3 fruit fly cellular contexts compared by ENCODE assay signal in the genomic region with DNA sequence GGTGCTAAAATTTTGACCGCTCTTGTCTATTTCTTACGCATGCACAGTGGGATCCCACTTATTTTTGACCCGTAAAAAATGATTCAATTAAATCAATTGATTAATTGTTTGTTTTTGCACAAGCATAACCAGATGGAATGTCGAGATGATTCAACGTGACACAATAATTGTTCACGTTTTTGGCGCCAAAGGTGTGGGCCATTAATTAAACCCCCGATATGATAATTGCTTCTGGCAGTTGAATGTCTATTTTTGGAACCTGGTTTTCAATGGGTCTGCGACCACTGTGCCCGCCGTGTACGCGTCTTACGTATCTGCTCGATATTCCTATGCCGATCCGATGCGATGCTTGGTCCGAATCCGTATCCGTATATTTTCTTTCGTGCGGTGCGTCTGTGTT.
A peak's percentile ranks its signal among the peaks of the same experiment; 100 is the strongest.
TF ChIP-seq lines count a peak whose summit lies in the region.

No protein-coding gene starts in this region.

TF ChIP-seq in whole organism, adult, 20 proteins besides CTCF, POLR2A, EP300 and RAD21 (continued from another document):
- TF ChIP-seq kay (GFP tag; lab: Kevin White, UChicago; ENCODE audit: borderline replicate concordance): no peak
- peak; percentile 35 for TF ChIP-seq Hr96 (GFP tag; optimal IDR thresholded peaks at IDR 0.05; lab: Kevin White, UChicago)

TF ChIP-seq in whole organism, embryonic, 481 proteins besides CTCF, POLR2A, EP300 and RAD21 (continued from another document and continues in another):
- peak; percentile 71 for TF ChIP-seq Dad (GFP tag; optimal IDR thresholded peaks at IDR 0.05; lab: Kevin White, UChicago)
- no peak for TF ChIP-seq hkb (optimal IDR thresholded peaks at IDR 0.05; lab: Kevin White, UChicago)
- peak; percentile 74 for TF ChIP-seq hkb (GFP tag; IDR thresholded peaks at IDR 0.05; lab: Robert Waterston, UW)
- peak; percentile 71 for TF ChIP-seq E2f1 (GFP tag; IDR thresholded peaks at IDR 0.05; lab: Robert Waterston, UW)
- peak; percentile 27; the same call in 1 of the 2 replicates for TF ChIP-seq inv (GFP tag; IDR thresholded peaks at IDR 0.05; lab: Robert Waterston, UW; ENCODE audit: partially characterized antibody)
- no peak for TF ChIP-seq gfzf (GFP tag; optimal IDR thresholded peaks at IDR 0.05; lab: Kevin White, UChicago)
- peak; percentile 56 for TF ChIP-seq CG10267 (tag; optimal IDR thresholded peaks at IDR 0.05; lab: Kevin White, UChicago)
- TF ChIP-seq Xrp1 (GFP tag; IDR thresholded peaks at IDR 0.05; lab: Robert Waterston, UW): peak; percentile 80; the same call in 1 of the 2 replicates
- TF ChIP-seq Usf (GFP tag; optimal IDR thresholded peaks at IDR 0.05; lab: Kevin White, UChicago): peak; percentile 28
- TF ChIP-seq CG17385 (GFP tag; optimal IDR thresholded peaks at IDR 0.05; lab: Kevin White, UChicago): peak; percentile 63
- peak; percentile 35 for TF ChIP-seq CG17802 (tag; optimal IDR thresholded peaks at IDR 0.05; lab: Kevin White, UChicago)
- TF ChIP-seq CG17359 (tag; optimal IDR thresholded peaks at IDR 0.05; lab: Kevin White, UChicago): peak; percentile 69
- TF ChIP-seq ssp (GFP tag; IDR thresholded peaks at IDR 0.05; lab: Robert Waterston, UW): peak; percentile 57
- TF ChIP-seq sd (tag; optimal IDR thresholded peaks at IDR 0.05; lab: Kevin White, UChicago): peak; percentile 46
- no peak for TF ChIP-seq Kr (GFP tag; optimal IDR thresholded peaks at IDR 0.05; lab: Kevin White, UChicago)
- peak; percentile 63 for TF ChIP-seq ttk (GFP tag; IDR thresholded peaks at IDR 0.05; lab: Robert Waterston, UW)
- TF ChIP-seq TFAM (GFP tag; optimal IDR thresholded peaks at IDR 0.05; lab: Kevin White, UChicago): no peak
- TF ChIP-seq trh (GFP tag; optimal IDR thresholded peaks at IDR 0.05; lab: Kevin White, UChicago): peak; percentile 16
- TF ChIP-seq CG7556 (GFP tag; optimal IDR thresholded peaks at IDR 0.05; lab: Kevin White, UChicago): peak; percentile 62
- peak; percentile 33; the same call in 1 of the 3 replicates for TF ChIP-seq zen2 (GFP tag; IDR thresholded peaks at IDR 0.05; lab: Robert Waterston, UW; ENCODE audit: partially characterized antibody)
- peak; percentile 31 for TF ChIP-seq HmgD (GFP tag; optimal IDR thresholded peaks at IDR 0.05; lab: Kevin White, UChicago)
- TF ChIP-seq corto (GFP tag; optimal IDR thresholded peaks at IDR 0.05; lab: Kevin White, UChicago): no peak
- TF ChIP-seq Fer2 (tag; optimal IDR thresholded peaks at IDR 0.05; lab: Kevin White, UChicago): peak; percentile 17
- peak; percentile 40; the same call in 1 of the 3 replicates for TF ChIP-seq HLH4C (GFP tag; IDR thresholded peaks at IDR 0.05; lab: Robert Waterston, UW; ENCODE audit: partially characterized antibody)
- TF ChIP-seq H15 (GFP tag; IDR thresholded peaks at IDR 0.05; lab: Robert Waterston, UW): peak; percentile 68
- peak; percentile 62 for TF ChIP-seq CG13296 (GFP tag; optimal IDR thresholded peaks at IDR 0.05; lab: Kevin White, UChicago)
- TF ChIP-seq CG2120 (GFP tag; optimal IDR thresholded peaks at IDR 0.05; lab: Kevin White, UChicago): peak; percentile 55
- no peak for TF ChIP-seq CG9797 (GFP tag; optimal IDR thresholded peaks at IDR 0.05; lab: Kevin White, UChicago)
- peak; percentile 51 for TF ChIP-seq MTF-1 (GFP tag; optimal IDR thresholded peaks at IDR 0.05; lab: Kevin White, UChicago; ENCODE audit: borderline replicate concordance)
- peak; percentile 74 for TF ChIP-seq pb (GFP tag; optimal IDR thresholded peaks at IDR 0.05; lab: Kevin White, UChicago)
- TF ChIP-seq ken (GFP tag; IDR thresholded peaks at IDR 0.05; lab: Robert Waterston, UW): peak; percentile 71; the same call in 1 of the 3 replicates
- TF ChIP-seq sens (GFP tag; lab: Kevin White, UChicago): peak; percentile 96
- peak; percentile 54 for TF ChIP-seq CG12659 (GFP tag; optimal IDR thresholded peaks at IDR 0.05; lab: Kevin White, UChicago)
- peak; percentile 75 for TF ChIP-seq chm (GFP tag; IDR thresholded peaks at IDR 0.05; lab: Robert Waterston, UW)
- no peak for TF ChIP-seq stwl (tag; optimal IDR thresholded peaks at IDR 0.05; lab: Kevin White, UChicago)
- peak; percentile 20 for TF ChIP-seq Sry-δ (GFP tag; optimal IDR thresholded peaks at IDR 0.05; lab: Kevin White, UChicago)
- no peak for TF ChIP-seq exex (tag; optimal IDR thresholded peaks at IDR 0.05; lab: Kevin White, UChicago)
- TF ChIP-seq CG8944 (GFP tag; optimal IDR thresholded peaks at IDR 0.05; lab: Kevin White, UChicago): peak; percentile 57
- TF ChIP-seq CG42726 (GFP tag; IDR thresholded peaks at IDR 0.05; lab: Robert Waterston, UW; ENCODE audit: partially characterized antibody): no peak
- TF ChIP-seq Max (GFP tag; optimal IDR thresholded peaks at IDR 0.05; lab: Kevin White, UChicago): peak; percentile 31
- TF ChIP-seq CoRest (tag; optimal IDR thresholded peaks at IDR 0.05; lab: Kevin White, UChicago): peak; percentile 71
- no peak for TF ChIP-seq hbn (GFP tag; IDR thresholded peaks at IDR 0.05; lab: Robert Waterston, UW; ENCODE audit: partially characterized antibody)
- TF ChIP-seq tll (GFP tag; optimal IDR thresholded peaks at IDR 0.05; lab: Kevin White, UChicago): peak in 1 of 2 experiments; percentile 27
- peak; percentile 81 to 85 for TF ChIP-seq Pdp1 (GFP tag; optimal IDR thresholded peaks at IDR 0.05; lab: Kevin White, UChicago)
- peak; percentile 86 for TF ChIP-seq CG12769 (tag; optimal IDR thresholded peaks at IDR 0.05; lab: Kevin White, UChicago)
- no peak for TF ChIP-seq Dp (GFP tag; optimal IDR thresholded peaks at IDR 0.05; lab: Kevin White, UChicago)
- TF ChIP-seq onecut (GFP tag; IDR thresholded peaks at IDR 0.05; lab: Robert Waterston, UW): peak; percentile 65
- 0 out of 2 replicates have a peak, but pooled peaks have one; percentile 25 for TF ChIP-seq Scr (GFP tag; IDR thresholded peaks at IDR 0.05; lab: Robert Waterston, UW; ENCODE audit: partially characterized antibody)
- peak; percentile 71 for TF ChIP-seq Optix (GFP tag; IDR thresholded peaks at IDR 0.05; lab: Robert Waterston, UW)
- TF ChIP-seq CG15479 (GFP tag; optimal IDR thresholded peaks at IDR 0.05; lab: Kevin White, UChicago): no peak
- TF ChIP-seq emc (GFP tag; optimal IDR thresholded peaks at IDR 0.05; lab: Kevin White, UChicago): peak; percentile 58
- peak; percentile 49 for TF ChIP-seq Myb (GFP tag; optimal IDR thresholded peaks at IDR 0.05; lab: Kevin White, UChicago)
- 0 out of 3 replicates have a peak, but pooled peaks have one; percentile 60 for TF ChIP-seq Mrtf (GFP tag; IDR thresholded peaks at IDR 0.05; lab: Robert Waterston, UW)
- TF ChIP-seq CG11093 (GFP tag; IDR thresholded peaks at IDR 0.05; lab: Robert Waterston, UW): peak; percentile 57; the same call in 2 of the 3 replicates
- peak; percentile 27 for TF ChIP-seq schlank (tag; optimal IDR thresholded peaks at IDR 0.05; lab: Kevin White, UChicago)
- no peak for TF ChIP-seq CG7928 (GFP tag; optimal IDR thresholded peaks at IDR 0.05; lab: Kevin White, UChicago)
- TF ChIP-seq sna (GFP tag; IDR thresholded peaks at IDR 0.05; lab: Robert Waterston, UW; ENCODE audit: partially characterized antibody): no peak
- peak; percentile 34; the same call in 1 of the 2 replicates for TF ChIP-seq MBD-R2 (GFP tag; IDR thresholded peaks at IDR 0.05; lab: Robert Waterston, UW)
- TF ChIP-seq gem (tag; optimal IDR thresholded peaks at IDR 0.05; lab: Kevin White, UChicago): peak; percentile 77

TF ChIP-seq in whole organism, prepupa, 60 proteins besides CTCF, POLR2A, EP300 and RAD21 (continued from another document):
- TF ChIP-seq esn (GFP tag; optimal IDR thresholded peaks at IDR 0.05; lab: Kevin White, UChicago) (no peak), Smox (GFP tag; optimal IDR thresholded peaks at IDR 0.05; lab: Kevin White, UChicago) (no peak), CG6163 (GFP tag; IDR thresholded peaks at IDR 0.05; lab: Robert Waterston, UW) (peak; percentile 56), CG4318 (GFP tag; optimal IDR thresholded peaks at IDR 0.05; lab: Kevin White, UChicago) (no peak), Eip93F (GFP tag; optimal IDR thresholded peaks at IDR 0.05; lab: Kevin White, UChicago) (no peak), CG32006 (GFP tag; optimal IDR thresholded peaks at IDR 0.05; lab: Kevin White, UChicago) (peak; percentile 48), fd85E (GFP tag; optimal IDR thresholded peaks at IDR 0.05; lab: Kevin White, UChicago) (no peak), lz (GFP tag; optimal IDR thresholded peaks at IDR 0.05; lab: Kevin White, UChicago) (peak; percentile 26), CG8119 (GFP tag; IDR thresholded peaks at IDR 0.05; lab: Robert Waterston, UW) (peak; percentile 58), spab (GFP tag; optimal IDR thresholded peaks at IDR 0.05; lab: Kevin White, UChicago) (no peak), ss (GFP tag; optimal IDR thresholded peaks at IDR 0.05; lab: Kevin White, UChicago) (no peak), dac (GFP tag; optimal IDR thresholded peaks at IDR 0.05; lab: Kevin White, UChicago) (no peak), pdm3 (GFP tag; optimal IDR thresholded peaks at IDR 0.05; lab: Kevin White, UChicago) (no peak), Sox15 (GFP tag; optimal IDR thresholded peaks at IDR 0.05; lab: Kevin White, UChicago) (no peak), CG11294 (GFP tag; IDR thresholded peaks at IDR 0.05; lab: Robert Waterston, UW) (peak; percentile 58; the same call in 1 of the 2 replicates), topi (GFP tag; optimal IDR thresholded peaks at IDR 0.05; lab: Kevin White, UChicago) (no peak), fd59A (GFP tag; optimal IDR thresholded peaks at IDR 0.05; lab: Kevin White, UChicago) (no peak), Blimp-1 (GFP tag; optimal IDR thresholded peaks at IDR 0.05; lab: Kevin White, UChicago) (no peak), CG34406 (GFP tag; optimal IDR thresholded peaks at IDR 0.05; lab: Kevin White, UChicago) (no peak), Met (GFP tag; optimal IDR thresholded peaks at IDR 0.05; lab: Kevin White, UChicago) (peak; percentile 34), CG9139 (GFP tag; optimal IDR thresholded peaks at IDR 0.05; lab: Kevin White, UChicago) (no peak), CG3032 (tag; optimal IDR thresholded peaks at IDR 0.05; lab: Kevin White, UChicago) (no peak), Hr38 (GFP tag; optimal IDR thresholded peaks at IDR 0.05; lab: Kevin White, UChicago) (no peak), vri (GFP tag; optimal IDR thresholded peaks at IDR 0.05; lab: Kevin White, UChicago) (no peak), CG6792 (GFP tag; optimal IDR thresholded peaks at IDR 0.05; lab: Kevin White, UChicago) (no peak), CG10669 (GFP tag; optimal IDR thresholded peaks at IDR 0.05; lab: Kevin White, UChicago) (peak; percentile 16), Eip78C (GFP tag; lab: Kevin White, UChicago) (peak; percentile 78), acj6 (GFP tag; optimal IDR thresholded peaks at IDR 0.05; lab: Kevin White, UChicago) (peak; percentile 19), CG6276 (GFP tag; optimal IDR thresholded peaks at IDR 0.05; lab: Kevin White, UChicago) (no peak), Gug (GFP tag; IDR thresholded peaks at IDR 0.05; lab: Robert Waterston, UW) (no peak), Sox102F (GFP tag; optimal IDR thresholded peaks at IDR 0.05; lab: Kevin White, UChicago) (no peak), Lpt (GFP tag; optimal IDR thresholded peaks at IDR 0.05; lab: Kevin White, UChicago) (no peak), CG6808 (GFP tag; optimal IDR thresholded peaks at IDR 0.05; lab: Kevin White, UChicago) (no peak), salr (GFP tag; optimal IDR thresholded peaks at IDR 0.05; lab: Kevin White, UChicago) (peak in 1 of 2 experiments; percentile 6), CG7368 (GFP tag; optimal IDR thresholded peaks at IDR 0.05; lab: Kevin White, UChicago) (no peak), CG1621 (tag; optimal IDR thresholded peaks at IDR 0.05; lab: Kevin White, UChicago) (no peak), Sox14 (GFP tag; optimal IDR thresholded peaks at IDR 0.05; lab: Kevin White, UChicago) (peak; percentile 37), Ets96B (tag; optimal IDR thresholded peaks at IDR 0.05; lab: Kevin White, UChicago) (no peak), CG8632 (GFP tag; optimal IDR thresholded peaks at IDR 0.05; lab: Kevin White, UChicago) (no peak), OdsH (GFP tag; optimal IDR thresholded peaks at IDR 0.05; lab: Kevin White, UChicago) (peak; percentile 21), CG11902 (GFP tag; optimal IDR thresholded peaks at IDR 0.05; lab: Kevin White, UChicago) (peak; percentile 6), Hr39 (GFP tag; optimal IDR thresholded peaks at IDR 0.05; lab: Kevin White, UChicago) (peak; percentile 40)
TF ChIP-seq in whole organism, prepupa: peak in this region for 23.
